Worm (Caenorhabditis elegans) whole organism, L1 larva: ENCODE results near the gene srg-13.
A peak's percentile ranks its signal among the peaks of the same experiment; 100 is the strongest.

Source experiments
- aha-1 ChIP-seq: fragments of 150-350 bp; optimal IDR thresholded peaks from 2 replicates; lab custom pipeline; 2014; ENCODE audit warnings: missing biosample characterization, missing genetic modification characterization
- ceh-8 ChIP-seq: fragments of 200-800 bp; sonication (Bioruptor generic); optimal IDR thresholded peaks from 2 replicates; lab custom pipeline; 2018; ENCODE audit warnings: mild to moderate bottlenecking, missing genetic modification characterization, moderate library complexity, missing compliant biosample characterization
- ceh-88 ChIP-seq: fragments of 200-800 bp; sonication (Bioruptor generic); IDR thresholded peaks from 2 replicates; pipeline ENCODE4 v1.3.6; 2022; ENCODE audit warnings: missing genetic modification characterization, missing compliant biosample characterization
- ces-1 ChIP-seq: fragments of 150-350 bp; optimal IDR thresholded peaks from 2 replicates; lab custom pipeline; 2014; ENCODE audit warnings: missing biosample characterization, missing genetic modification reagents, missing genetic modification characterization
- efl-1 ChIP-seq, 4 experiments: fragments of 150-350 bp; optimal IDR thresholded peaks in 3 of 4; peaks in 1 of 4; 1 replicate in 1 of 4; 2 replicates in 3 of 4; lab custom pipeline; 2014; ENCODE audit warnings: missing biosample characterization in 2 of 4, missing genetic modification characterization in 2 of 4, missing genetic modification reagents in 2 of 4
- efl-3 ChIP-seq: fragments of 200-800 bp; sonication (Bioruptor generic); optimal IDR thresholded peaks from 2 replicates; lab custom pipeline; 2018; ENCODE audit warnings: mild to moderate bottlenecking, missing genetic modification characterization, missing compliant biosample characterization
- egl-13 ChIP-seq: sonication (generic microtip); optimal IDR thresholded peaks from 2 replicates; lab custom pipeline; 2016; ENCODE audit warnings: missing genotype, missing genetic modification reagents, missing genetic modification characterization, missing compliant biosample characterization
- elt-2 ChIP-seq: sonication (generic microtip); optimal IDR thresholded peaks from 2 replicates; lab custom pipeline; 2016; ENCODE audit warnings: missing genetic modification characterization, mild to moderate bottlenecking, inconsistent platforms, missing compliant biosample characterization, missing genetic modification reagents
- fkh-10 ChIP-seq: sonication (generic microtip); optimal IDR thresholded peaks from 2 replicates; lab custom pipeline; 2017; ENCODE audit warnings: missing biosample characterization, missing genetic modification reagents, missing genetic modification characterization
- grh-1 ChIP-seq: fragments of 200-800 bp; sonication (Bioruptor generic); IDR thresholded peaks from 2 replicates; pipeline ENCODE4 v1.3.6; 2022; ENCODE audit warnings: missing genetic modification reagents, missing genetic modification characterization, missing compliant biosample characterization
- jun-1 ChIP-seq: fragments of 150-350 bp; optimal IDR thresholded peaks from 2 replicates; lab custom pipeline; 2014; ENCODE audit warnings: missing biosample characterization, missing genetic modification reagents, missing genetic modification characterization
- lin-14 ChIP-seq: fragments of 200-800 bp; sonication (Bioruptor generic); optimal IDR thresholded peaks from 2 replicates; lab custom pipeline; 2018; ENCODE audit warnings: mild to moderate bottlenecking, missing genetic modification characterization, moderate library complexity, missing compliant biosample characterization
- lir-3 ChIP-seq: sonication (generic microtip); optimal IDR thresholded peaks from 2 replicates; lab custom pipeline; 2016; ENCODE audit warnings: mild to moderate bottlenecking, missing genetic modification characterization, moderate library complexity, missing compliant biosample characterization; ENCODE audit not compliant: poor library complexity
- lsy-2 ChIP-seq, 2 experiments: fragments of 150-350 bp; optimal IDR thresholded peaks; 2 replicates each; lab custom pipeline; 2014; ENCODE audit warnings: missing biosample characterization in 2 of 2, missing genetic modification characterization in 2 of 2
- mef-2 ChIP-seq: fragments of 150-350 bp; optimal IDR thresholded peaks from 2 replicates; lab custom pipeline; 2014; ENCODE audit warnings: missing biosample characterization, missing genetic modification characterization
- mep-1 ChIP-seq: fragments of 150-350 bp; optimal IDR thresholded peaks from 2 replicates; lab custom pipeline; 2014; ENCODE audit warnings: missing biosample characterization, missing genetic modification characterization
- nhr-12 ChIP-seq: sonication (generic microtip); optimal IDR thresholded peaks from 2 replicates; lab custom pipeline; 2017; ENCODE audit warnings: missing biosample characterization, missing genetic modification characterization
- nhr-19 ChIP-seq: fragments of 200-800 bp; sonication (Bioruptor generic); conservative IDR thresholded peaks from 2 replicates; pipeline ENCODE4 v1.3.6; 2022; ENCODE audit warnings: missing genetic modification characterization, missing compliant biosample characterization
- nhr-237 ChIP-seq: fragments of 150-350 bp; optimal IDR thresholded peaks from 2 replicates; lab custom pipeline; 2014; ENCODE audit warnings: missing biosample characterization, missing genetic modification characterization
- nhr-28 ChIP-seq: fragments of 150-350 bp; optimal IDR thresholded peaks from 2 replicates; lab custom pipeline; 2014; ENCODE audit warnings: missing biosample characterization, missing genetic modification characterization
- nhr-84 ChIP-seq: sonication (generic microtip); optimal IDR thresholded peaks from 2 replicates; lab custom pipeline; 2017; ENCODE audit warnings: missing biosample characterization, missing genetic modification characterization
- nhr-90 ChIP-seq: sonication (generic microtip); optimal IDR thresholded peaks from 2 replicates; lab custom pipeline; 2016; ENCODE audit warnings: mild to moderate bottlenecking, missing genetic modification characterization, missing compliant biosample characterization; ENCODE audit not compliant: poor library complexity
- pag-3 ChIP-seq: sonication (generic microtip); optimal IDR thresholded peaks from 2 replicates; lab custom pipeline; 2017; ENCODE audit warnings: missing genetic modification characterization, mild to moderate bottlenecking, missing compliant biosample characterization, antibody characterized with exemption, borderline replicate concordance; ENCODE audit not compliant: insufficient read depth
- pqm-1 ChIP-seq: sonication (generic microtip); optimal IDR thresholded peaks from 3 replicates; lab custom pipeline; 2017; ENCODE audit warnings: missing biosample characterization, missing genetic modification characterization
- rnt-1 ChIP-seq: sonication (generic microtip); optimal IDR thresholded peaks from 2 replicates; lab custom pipeline; 2016; ENCODE audit warnings: mild to moderate bottlenecking, missing genetic modification characterization, moderate library complexity, missing compliant biosample characterization
- sox-4 ChIP-seq: sonication (generic microtip); optimal IDR thresholded peaks from 2 replicates; lab custom pipeline; 2016; ENCODE audit warnings: missing genetic modification characterization, missing compliant biosample characterization
- swsn-7 ChIP-seq: sonication (generic microtip); optimal IDR thresholded peaks from 2 replicates; lab custom pipeline; 2016; ENCODE audit warnings: missing genetic modification characterization, missing compliant biosample characterization
- tbx-2 ChIP-seq: sonication (generic microtip); optimal IDR thresholded peaks from 2 replicates; lab custom pipeline; 2016; ENCODE audit warnings: missing genetic modification characterization, missing compliant biosample characterization
- unc-86 ChIP-seq: sonication (generic microtip); optimal IDR thresholded peaks from 2 replicates; lab custom pipeline; 2016; ENCODE audit warnings: missing genetic modification characterization, missing compliant biosample characterization
- vab-15 ChIP-seq: sonication (generic microtip); optimal IDR thresholded peaks from 2 replicates; lab custom pipeline; 2017; ENCODE audit warnings: missing genotype, mild to moderate bottlenecking, missing genetic modification characterization, missing compliant biosample characterization
- zag-1 ChIP-seq: fragments of 150-350 bp; optimal IDR thresholded peaks from 2 replicates; lab custom pipeline; 2014; ENCODE audit warnings: missing biosample characterization, missing genetic modification characterization
- ztf-11 ChIP-seq, 2 experiments: sonication (generic microtip); optimal IDR thresholded peaks; 2 replicates each; lab custom pipeline; 2016 to 2017; ENCODE audit warnings: missing genetic modification characterization in 2 of 2, missing biosample characterization in 1 of 2, missing compliant biosample characterization in 1 of 2

srg-13 gene

DNA sequence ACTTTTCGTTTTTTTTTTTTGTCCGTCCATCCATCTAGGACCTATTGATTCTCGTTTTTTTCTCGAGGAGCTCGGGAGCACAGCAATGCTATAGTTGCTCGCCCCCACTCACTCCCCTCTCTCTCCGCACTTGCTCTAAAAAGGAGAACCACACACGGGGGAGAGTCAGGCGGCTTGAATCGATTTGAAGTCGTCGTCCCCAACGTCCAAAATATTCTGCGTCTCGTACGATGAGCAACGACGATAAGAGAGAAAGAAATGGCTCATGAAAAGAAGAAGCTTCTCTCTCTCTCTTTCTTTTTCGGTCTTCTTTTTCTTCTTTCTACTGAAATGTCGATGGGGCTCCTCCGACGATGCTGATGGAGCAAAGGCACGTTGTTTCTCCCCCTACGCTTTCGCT, 15.6 kb upstream of the srg-13 start (continued):
- TF ChIP-seq lsy-2 (tag; optimal IDR thresholded peaks at IDR 0.05; lab: Kevin White, UChicago) (peak in 1 of 2 experiments; percentile 65), rnt-1 (peak; percentile 13), nhr-28 (tag; lab: Kevin White, UChicago) (no peak), efl-1 (optimal IDR thresholded peaks at IDR 0.05; lab: Kevin White, UChicago) (peak; percentile 31 to 40), efl-1 (GFP tag; optimal IDR thresholded peaks at IDR 0.05 in 1 of 2; lab: Kevin White, UChicago) (peak in 1 of 2 experiments; percentile 11), zag-1 (no peak), nhr-237 (tag; lab: Kevin White, UChicago) (no peak), jun-1 (tag; lab: Kevin White, UChicago) (no peak), lir-3 (tag; lab: Kevin White, UChicago) (no peak), fkh-10 (GFP tag; lab: Kevin White, UChicago) (peak; percentile 38), tbx-2 (tag; lab: Kevin White, UChicago) (peak; percentile 62), nhr-90 (tag; lab: Kevin White, UChicago) (no peak), mep-1 (tag; lab: Kevin White, UChicago) (peak; percentile 41), unc-86 (tag; lab: Kevin White, UChicago) (peak; percentile 64)

DNA sequence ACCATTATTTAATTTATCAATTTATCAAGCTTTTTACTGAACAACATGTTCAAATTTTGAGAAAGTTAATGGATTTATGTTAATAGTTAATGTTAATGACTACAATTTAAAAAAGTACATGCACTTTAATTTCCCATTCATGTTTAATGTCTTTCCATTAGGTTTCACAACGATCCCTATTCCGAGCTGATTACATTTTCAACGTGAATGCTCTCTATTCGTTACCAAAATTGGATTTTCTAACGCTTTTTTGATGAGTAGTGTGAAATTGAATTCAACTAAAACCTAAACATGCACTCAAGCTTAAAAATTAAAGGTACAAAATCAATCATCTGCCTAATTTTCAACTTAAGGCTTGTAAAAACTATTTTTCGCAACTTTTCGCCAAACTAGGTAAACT, 14.7 kb upstream of the srg-13 start:
- TF ChIP-seq ces-1 = peak; percentile 40
- no peak for TF ChIP-seq unc-86 (tag; lab: Kevin White, UChicago)
- TF ChIP-seq pqm-1 (tag; lab: Kevin White, UChicago) = no peak
- no peak for TF ChIP-seq pag-3 (tag; lab: Kevin White, UChicago)
- TF ChIP-seq lin-14 (GFP tag; lab: Kevin White, UChicago) = peak; percentile 47
- no peak for TF ChIP-seq grh-1 (GFP tag; lab: Robert Waterston, UW)
- TF ChIP-seq efl-3 (GFP tag; lab: Kevin White, UChicago) = no peak
- TF ChIP-seq nhr-12 (tag; lab: Kevin White, UChicago) = no peak

DNA sequence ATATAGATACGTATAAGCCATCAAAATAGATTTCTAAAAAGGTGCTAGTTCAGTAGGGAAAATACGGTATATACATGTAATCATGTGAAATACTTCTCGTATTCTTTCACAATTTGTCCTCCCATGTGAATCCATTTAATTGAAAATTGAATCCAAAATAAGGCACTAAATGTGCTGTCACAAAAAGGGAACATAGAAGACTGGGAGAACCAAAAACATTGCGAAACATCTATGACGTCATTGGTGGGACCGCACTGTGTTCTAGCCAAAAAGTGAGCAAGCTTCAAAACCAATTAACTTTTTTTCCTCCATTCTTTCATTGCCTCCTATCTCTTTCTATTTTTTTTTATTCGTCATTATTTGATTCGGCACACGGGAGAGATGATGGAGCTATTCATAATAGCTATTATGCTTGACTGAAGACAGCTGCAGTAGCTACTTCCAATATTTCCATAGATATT, 13.6 kb upstream of the srg-13 start, which contains the start of gene cdka-1:
TSS of gene cdka-1 (plus strand) at position 411 of the 461 bp plus-strand sequence.
- TF ChIP-seq jun-1 (tag; lab: Kevin White, UChicago) (no peak), nhr-28 (tag; lab: Kevin White, UChicago) (no peak), lin-14 (GFP tag; lab: Kevin White, UChicago) (peak; percentile 65), lsy-2 (tag; optimal IDR thresholded peaks at IDR 0.05; lab: Kevin White, UChicago) (peak in 1 of 2 experiments; percentile 11), ceh-8 (no peak), swsn-7 (no peak)
- TF ChIP-seq, all 84 proteins: peak for 2

DNA sequence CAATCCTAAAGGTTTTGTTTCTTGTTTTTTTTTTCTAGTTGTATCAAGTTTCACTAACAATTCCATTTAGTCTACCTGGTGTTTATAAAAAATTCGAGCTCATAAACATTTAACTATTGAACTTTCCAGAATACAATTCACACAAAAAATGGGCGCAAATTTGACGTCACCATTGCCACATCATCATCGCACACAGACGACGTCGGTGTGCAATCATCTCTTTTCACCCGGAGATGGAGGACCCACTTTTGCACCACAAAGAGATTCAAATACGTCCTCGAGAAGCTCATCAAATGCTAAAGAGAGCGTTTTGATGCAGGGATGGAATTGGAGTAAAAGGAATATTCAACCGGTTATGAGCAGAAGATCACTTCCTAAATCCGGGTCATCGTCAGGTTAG, 12.6 kb upstream of the srg-13 start:
- TF ChIP-seq fkh-10 (GFP tag; lab: Kevin White, UChicago) = no peak
- no peak for TF ChIP-seq pqm-1 (tag; lab: Kevin White, UChicago)
- no peak for TF ChIP-seq ceh-88 (GFP tag; lab: Robert Waterston, UW)
- no peak for TF ChIP-seq egl-13 (tag; lab: Kevin White, UChicago)
- no peak for TF ChIP-seq mef-2 (tag; lab: Kevin White, UChicago)
- TF ChIP-seq tbx-2 (tag; lab: Kevin White, UChicago) = no peak
- no peak for TF ChIP-seq aha-1
- TF ChIP-seq vab-15 (tag; lab: Kevin White, UChicago) = no peak
- TF ChIP-seq ztf-11 (tag; optimal IDR thresholded peaks at IDR 0.05; lab: Kevin White, UChicago) = no peak
- no peak for TF ChIP-seq unc-86 (tag; lab: Kevin White, UChicago)
- TF ChIP-seq elt-2 (tag; lab: Kevin White, UChicago) = no peak
- TF ChIP-seq nhr-84 = no peak
- TF ChIP-seq nhr-19 (GFP tag; lab: Robert Waterston, UW) = no peak

DNA sequence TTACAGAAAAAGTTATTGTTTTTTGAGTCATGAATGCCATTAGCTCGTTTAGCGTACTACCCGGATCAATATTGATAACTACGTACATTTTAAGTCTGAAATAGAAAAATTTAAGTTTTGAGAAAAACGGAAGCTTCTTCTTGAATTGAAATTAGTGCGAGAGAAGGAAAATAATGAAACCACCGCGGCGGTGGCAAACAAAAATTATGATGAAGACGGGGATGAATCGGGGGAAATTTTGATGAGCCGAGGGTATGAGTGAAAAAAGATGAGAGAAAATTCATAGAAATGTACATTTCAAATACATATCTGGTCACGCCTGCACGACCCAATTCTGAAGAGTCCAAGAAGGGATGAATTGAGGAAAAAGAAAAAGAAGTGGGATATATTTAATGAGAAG, 6.8 kb upstream of the srg-13 start, which contains the start of gene T23F11.4:
TSS of gene T23F11.4 (minus strand) at position 101 of the 400 bp plus-strand sequence.
- no peak for TF ChIP-seq ceh-88 (GFP tag; lab: Robert Waterston, UW)
- TF ChIP-seq lsy-2 (tag; optimal IDR thresholded peaks at IDR 0.05; lab: Kevin White, UChicago) = no peak
- no peak for TF ChIP-seq sox-4 (tag; lab: Kevin White, UChicago)
- TF ChIP-seq, all 84 proteins: peak for 0
